Worm (Caenorhabditis elegans): ENCODE measurements around the gene ttr-51.

ce11 chrIV:13250243-13250642, 1.9 kb downstream of the ttr-51 start:
- TF ChIP-seq hlh-8 (tag; optimal IDR thresholded peaks at IDR 0.05) (no peak), tbx-2 (tag; optimal IDR thresholded peaks at IDR 0.05) (no peak), unc-86 (tag; optimal IDR thresholded peaks at IDR 0.05) (no peak)
